Fruit fly (Drosophila melanogaster): ENCODE results near the gene CG10565.

- TF ChIP-seq CG1620 (GFP tag; optimal IDR thresholded peaks at IDR 0.05), result no peak
- no peak for TF ChIP-seq Hr96 (GFP tag; optimal IDR thresholded peaks at IDR 0.05)
- TF ChIP-seq ovo (GFP tag; optimal IDR thresholded peaks at IDR 0.05), result peak; percentile 79
- no peak for TF ChIP-seq pad (GFP tag; optimal IDR thresholded peaks at IDR 0.05)
- no peak for TF ChIP-seq CG33017 (tag; optimal IDR thresholded peaks at IDR 0.05)
- TF ChIP-seq Crg-1 (GFP tag; optimal IDR thresholded peaks at IDR 0.05), result no peak
- TF ChIP-seq cic (GFP tag; optimal IDR thresholded peaks at IDR 0.05), result no peak
Observed at dm6 chr3L:21175531-21176271, 39.5 kb upstream of the CG10565 start.
